Fruit fly (Drosophila melanogaster) whole organism, embryonic: ENCODE results near the gene Non3.
A peak's percentile ranks its signal among the peaks of the same experiment; 100 is the strongest.

Source experiments
- CG13287 ChIP-seq: fragments of 200-800 bp; sonication (Bioruptor generic); IDR thresholded peaks from 2 replicates; pipeline ENCODE4 v1.3.6; 2022; ENCODE audit warnings: missing biosample characterization, missing genetic modification characterization; ENCODE audit not compliant: partially characterized antibody
- CG15514 ChIP-seq: fragments of 200-800 bp; sonication (Bioruptor generic); optimal IDR thresholded peaks from 3 replicates; lab custom pipeline; 2017; ENCODE audit warnings: missing biosample characterization, missing genetic modification characterization, mild to moderate bottlenecking, moderate library complexity, missing genetic modification reagents
- CG16813 ChIP-seq: fragments of 200-800 bp; sonication (Bioruptor generic); IDR thresholded peaks from 3 replicates; pipeline ENCODE4 v1.3.6; 2022; ENCODE audit warnings: missing biosample characterization, missing genetic modification characterization; ENCODE audit not compliant: partially characterized antibody
- CG17612 ChIP-seq: fragments of 200-800 bp; sonication (Bioruptor generic); IDR thresholded peaks from 2 replicates; pipeline ENCODE4 v1.3.6; 2022; ENCODE audit warnings: missing biosample characterization, missing genetic modification characterization
- CG17802 ChIP-seq: fragments of 200-800 bp; sonication (Bioruptor generic); optimal IDR thresholded peaks from 2 replicates; lab custom pipeline; 2018; ENCODE audit warnings: missing biosample characterization, mild to moderate bottlenecking, missing genetic modification characterization, moderate library complexity
- CG1792 ChIP-seq: fragments of 200-800 bp; sonication (Bioruptor generic); optimal IDR thresholded peaks from 2 replicates; lab custom pipeline; 2016; ENCODE audit warnings: missing biosample characterization, missing genetic modification characterization
- CG18599 ChIP-seq: fragments of 200-800 bp; sonication (Bioruptor generic); optimal IDR thresholded peaks from 3 replicates; lab custom pipeline; 2017; ENCODE audit warnings: missing biosample characterization, missing genetic modification characterization, mild to moderate bottlenecking, moderate library complexity, missing genetic modification reagents
- CG2120 ChIP-seq: fragments of 200-800 bp; sonication (Bioruptor generic); optimal IDR thresholded peaks from 3 replicates; lab custom pipeline; 2016; ENCODE audit warnings: missing biosample characterization, missing genetic modification characterization
- CG2129 ChIP-seq: fragments of 200-800 bp; sonication (Bioruptor generic); IDR thresholded peaks from 2 replicates; pipeline ENCODE4 v1.3.6; 2022; ENCODE audit warnings: missing biosample characterization, missing genetic modification characterization; ENCODE audit not compliant: partially characterized antibody
- CG2199 ChIP-seq: fragments of 200-800 bp; sonication (Bioruptor generic); IDR thresholded peaks from 3 replicates; pipeline ENCODE4 v1.3.6; 2022; ENCODE audit warnings: missing biosample characterization, missing genetic modification characterization
- CG6791 ChIP-seq: fragments of 200-800 bp; sonication (Bioruptor generic); IDR thresholded peaks from 3 replicates; pipeline ENCODE4 v1.3.6; 2022; ENCODE audit warnings: missing biosample characterization, missing genetic modification characterization; ENCODE audit not compliant: partially characterized antibody
- CTCF ChIP-seq: fragments of 200-800 bp; sonication (Bioruptor generic); optimal IDR thresholded peaks from 2 replicates; lab custom pipeline; 2017; ENCODE audit warnings: missing biosample characterization, mild to moderate bottlenecking, missing genetic modification characterization, moderate library complexity
- Dref ChIP-seq: fragments of 200-800 bp; sonication (Bioruptor generic); IDR thresholded peaks from 2 replicates; pipeline ENCODE4 v1.3.6; 2022; ENCODE audit warnings: missing biosample characterization, missing genetic modification characterization
- Fer2 ChIP-seq: fragments of 200-800 bp; sonication (Bioruptor generic); optimal IDR thresholded peaks from 2 replicates; lab custom pipeline; 2018; ENCODE audit warnings: missing biosample characterization, mild to moderate bottlenecking, missing genetic modification characterization, moderate library complexity
- HLH4C ChIP-seq: fragments of 200-800 bp; sonication (Bioruptor generic); IDR thresholded peaks from 3 replicates; pipeline ENCODE4 v1.3.6; 2022; ENCODE audit warnings: missing biosample characterization, missing genetic modification characterization; ENCODE audit not compliant: partially characterized antibody
- HmgZ ChIP-seq: fragments of 200-800 bp; sonication (Bioruptor generic); optimal IDR thresholded peaks from 2 replicates; lab custom pipeline; 2018; ENCODE audit warnings: missing biosample characterization, mild to moderate bottlenecking, missing genetic modification characterization
- Hsf ChIP-seq: fragments of 200-800 bp; sonication (Bioruptor generic); optimal IDR thresholded peaks from 3 replicates; lab custom pipeline; 2016; ENCODE audit warnings: missing biosample characterization, missing genetic modification characterization
- MBD-R2 ChIP-seq: fragments of 200-800 bp; sonication (Bioruptor generic); IDR thresholded peaks from 2 replicates; pipeline ENCODE4 v1.3.6; 2022; ENCODE audit warnings: missing biosample characterization, missing genetic modification characterization
- Med ChIP-seq: fragments of 200-800 bp; sonication (Bioruptor generic); peaks from one replicate; lab custom pipeline; 2016; ENCODE audit warnings: missing biosample characterization, missing genetic modification characterization, mild to moderate bottlenecking, inconsistent platforms, moderate library complexity
- Poxn ChIP-seq: fragments of 200-800 bp; sonication (Bioruptor generic); IDR thresholded peaks from 2 replicates; pipeline ENCODE4 v1.3.6; 2022; ENCODE audit warnings: missing biosample characterization, missing genetic modification characterization
- Rfx ChIP-seq: fragments of 200-800 bp; sonication (Bioruptor generic); IDR thresholded peaks from 2 replicates; pipeline ENCODE4 v1.3.6; 2022; ENCODE audit warnings: missing biosample characterization, missing genetic modification characterization
- amos ChIP-seq: fragments of 200-800 bp; sonication (Bioruptor generic); IDR thresholded peaks from 2 replicates; pipeline ENCODE4 v1.3.6; 2022; ENCODE audit warnings: missing biosample characterization, missing genetic modification characterization; ENCODE audit not compliant: partially characterized antibody
- bsh ChIP-seq, 2 experiments: fragments of 200-800 bp; sonication (Bioruptor generic); optimal IDR thresholded peaks; 2 replicates each; lab custom pipeline; 2017 to 2018; ENCODE audit warnings: mild to moderate bottlenecking in 2 of 2, missing biosample characterization in 2 of 2, missing genetic modification characterization in 2 of 2, moderate library complexity in 1 of 2
- cg ChIP-seq: fragments of 200-800 bp; sonication (Bioruptor generic); optimal IDR thresholded peaks from 3 replicates; lab custom pipeline; 2019; ENCODE audit warnings: missing biosample characterization, mild to moderate bottlenecking, missing genetic modification characterization, moderate library complexity
- dpn ChIP-seq, 2 experiments: fragments of 200-800 bp; sonication (Bioruptor generic); optimal IDR thresholded peaks; 3 replicates each; lab custom pipeline; 2016; ENCODE audit warnings: missing biosample characterization in 2 of 2, missing genetic modification characterization in 2 of 2
- exex ChIP-seq: fragments of 200-800 bp; sonication (Bioruptor generic); optimal IDR thresholded peaks from 4 replicates; lab custom pipeline; 2018; ENCODE audit warnings: missing biosample characterization, mild to moderate bottlenecking, missing genetic modification characterization, moderate library complexity
- fd102C ChIP-seq: fragments of 200-800 bp; sonication (Bioruptor generic); optimal IDR thresholded peaks from 2 replicates; lab custom pipeline; 2018; ENCODE audit warnings: missing biosample characterization, mild to moderate bottlenecking, missing genetic modification characterization, moderate library complexity
- fd96Cb ChIP-seq: fragments of 200-800 bp; sonication (Bioruptor generic); optimal IDR thresholded peaks from 2 replicates; lab custom pipeline; 2018; ENCODE audit warnings: missing biosample characterization, mild to moderate bottlenecking, missing genetic modification characterization, moderate library complexity
- gce ChIP-seq: fragments of 200-800 bp; sonication (Bioruptor generic); IDR thresholded peaks from 3 replicates; pipeline ENCODE4 v1.3.6; 2022; ENCODE audit warnings: missing biosample characterization, missing genetic modification characterization
- gcm ChIP-seq: fragments of 200-800 bp; sonication (Bioruptor generic); optimal IDR thresholded peaks from 2 replicates; lab custom pipeline; 2019; ENCODE audit warnings: missing biosample characterization, mild to moderate bottlenecking, missing genetic modification characterization, moderate library complexity
- grau ChIP-seq: fragments of 200-800 bp; optimal IDR thresholded peaks from 3 replicates; lab custom pipeline; 2019; ENCODE audit warnings: missing biosample characterization, mild to moderate bottlenecking, missing genetic modification characterization, moderate library complexity
- gt ChIP-seq: fragments of 200-800 bp; sonication (Bioruptor generic); IDR thresholded peaks from 2 replicates; pipeline ENCODE4 v1.3.6; 2022; ENCODE audit warnings: missing biosample characterization, missing genetic modification characterization
- ham ChIP-seq: fragments of 200-800 bp; sonication (Bioruptor generic); IDR thresholded peaks from 2 replicates; pipeline ENCODE4 v1.3.6; 2022; ENCODE audit warnings: missing biosample characterization, missing genetic modification characterization
- insv ChIP-seq, 2 experiments: fragments of 200-800 bp; sonication (Bioruptor generic); optimal IDR thresholded peaks; 3 replicates each; lab custom pipeline; 2016 to 2018; ENCODE audit warnings: missing biosample characterization in 2 of 2, missing genetic modification characterization in 2 of 2
- knrl ChIP-seq: fragments of 200-800 bp; sonication (Bioruptor generic); IDR thresholded peaks from 3 replicates; pipeline ENCODE4 v1.3.6; 2022; ENCODE audit warnings: missing biosample characterization, missing genetic modification characterization; ENCODE audit not compliant: partially characterized antibody
- lilli ChIP-seq: fragments of 200-800 bp; sonication (Bioruptor generic); optimal IDR thresholded peaks from 3 replicates; lab custom pipeline; 2016; ENCODE audit warnings: missing biosample characterization, missing genetic modification characterization
- lmd ChIP-seq: fragments of 200-800 bp; sonication (Bioruptor generic); IDR thresholded peaks from 2 replicates; pipeline ENCODE4 v1.3.6; 2022; ENCODE audit warnings: missing biosample characterization, missing genetic modification characterization
- lola ChIP-seq, 3 experiments: fragments of >200 bp in 2 of 3; fragments of 200-800 bp in 1 of 3; sonication (Bioruptor generic) in 1 of 3; optimal IDR thresholded peaks; 2 replicates each; lab custom pipeline; 2017 to 2019; ENCODE audit warnings: missing biosample characterization in 3 of 3, missing genetic modification characterization in 3 of 3, mild to moderate bottlenecking in 1 of 3, moderate library complexity in 1 of 3
- nau ChIP-seq: fragments of 200-800 bp; sonication (Bioruptor generic); optimal IDR thresholded peaks from 3 replicates; lab custom pipeline; 2017; ENCODE audit warnings: missing biosample characterization, mild to moderate bottlenecking, missing genetic modification characterization, missing genetic modification reagents
- phol ChIP-seq: fragments of 200-800 bp; sonication (Bioruptor generic); optimal IDR thresholded peaks from 3 replicates; lab custom pipeline; 2018; ENCODE audit warnings: missing biosample characterization, mild to moderate bottlenecking, missing genetic modification characterization, moderate library complexity
- run ChIP-seq: fragments of 200-800 bp; sonication (Bioruptor generic); optimal IDR thresholded peaks from 3 replicates; lab custom pipeline; 2018; ENCODE audit warnings: missing biosample characterization, mild to moderate bottlenecking, missing genetic modification characterization
- sens ChIP-seq: fragments of 200-800 bp; sonication (Bioruptor generic); peaks from one replicate; lab custom pipeline; 2016; ENCODE audit warnings: missing biosample characterization, missing genetic modification characterization
- sens-2 ChIP-seq: fragments of 200-800 bp; sonication (Bioruptor generic); IDR thresholded peaks from 2 replicates; pipeline ENCODE4 v1.3.6; 2022; ENCODE audit warnings: missing biosample characterization, missing genetic modification characterization
- ssp ChIP-seq: fragments of 200-800 bp; sonication (Bioruptor generic); IDR thresholded peaks from 2 replicates; pipeline ENCODE4 v1.3.6; 2022; ENCODE audit warnings: missing biosample characterization, missing genetic modification characterization
- trem ChIP-seq: fragments of 200-800 bp; optimal IDR thresholded peaks from 3 replicates; lab custom pipeline; 2019; ENCODE audit warnings: missing biosample characterization, mild to moderate bottlenecking, missing genetic modification characterization, moderate library complexity
- vnd ChIP-seq: fragments of 200-800 bp; sonication (Bioruptor generic); IDR thresholded peaks from 3 replicates; pipeline ENCODE4 v1.3.6; 2022; ENCODE audit warnings: missing biosample characterization, missing genetic modification characterization; ENCODE audit not compliant: partially characterized antibody

Non3 gene

DNA sequence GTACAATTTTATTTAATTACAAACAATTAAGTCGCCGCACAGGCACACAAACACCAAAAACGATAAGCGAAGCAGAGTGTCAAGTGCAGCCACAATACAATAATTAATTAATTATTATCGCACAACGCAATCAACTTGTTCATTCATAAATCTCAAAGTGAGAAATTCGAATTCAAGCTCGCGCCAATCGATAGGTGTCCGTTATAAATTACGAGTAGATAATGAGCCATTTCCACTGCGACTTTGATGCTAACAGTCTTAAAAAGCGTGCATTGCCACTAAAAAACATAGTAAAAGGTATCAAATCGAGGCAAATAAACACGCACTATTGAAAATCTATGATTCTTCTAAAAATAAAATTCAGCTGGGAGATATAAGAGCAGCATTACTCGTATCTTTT is 6.7 kb downstream of the Non3 start (continued):
- TF ChIP-seq Dref (GFP tag; lab: Robert Waterston, UW), result peak; percentile 46; the same call in 1 of the 2 replicates
- TF ChIP-seq HmgZ (tag; lab: Kevin White, UChicago), result no peak
- TF ChIP-seq gce (GFP tag; lab: Robert Waterston, UW), result no peak
- TF ChIP-seq knrl (GFP tag; lab: Robert Waterston, UW), result no peak
- peak; percentile 43; the same call in 1 of the 2 replicates for TF ChIP-seq CG13287 (GFP tag; lab: Robert Waterston, UW)
- peak; percentile 9 for TF ChIP-seq exex (tag; lab: Kevin White, UChicago)
- TF ChIP-seq ssp (GFP tag; lab: Robert Waterston, UW), result peak; percentile 84
- TF ChIP-seq CG17802 (tag; lab: Kevin White, UChicago), result peak; percentile 86
- TF ChIP-seq HLH4C (GFP tag; lab: Robert Waterston, UW), result 0 out of 3 replicates have a peak, but pooled peaks have one; percentile 25
- TF ChIP-seq trem (tag; lab: Kevin White, UChicago), result peak; percentile 13
- no peak for TF ChIP-seq CG2129 (GFP tag; lab: Robert Waterston, UW)
- peak; percentile 47 for TF ChIP-seq CG15514 (GFP tag; lab: Kevin White, UChicago)
- TF ChIP-seq Med, result peak; percentile 50
- TF ChIP-seq sens, result peak; percentile 45
- 0 out of 3 replicates have a peak, but pooled peaks have one; percentile 27 for TF ChIP-seq CG6791 (GFP tag; lab: Robert Waterston, UW)
- TF ChIP-seq gt (GFP tag; lab: Robert Waterston, UW), result no peak

DNA sequence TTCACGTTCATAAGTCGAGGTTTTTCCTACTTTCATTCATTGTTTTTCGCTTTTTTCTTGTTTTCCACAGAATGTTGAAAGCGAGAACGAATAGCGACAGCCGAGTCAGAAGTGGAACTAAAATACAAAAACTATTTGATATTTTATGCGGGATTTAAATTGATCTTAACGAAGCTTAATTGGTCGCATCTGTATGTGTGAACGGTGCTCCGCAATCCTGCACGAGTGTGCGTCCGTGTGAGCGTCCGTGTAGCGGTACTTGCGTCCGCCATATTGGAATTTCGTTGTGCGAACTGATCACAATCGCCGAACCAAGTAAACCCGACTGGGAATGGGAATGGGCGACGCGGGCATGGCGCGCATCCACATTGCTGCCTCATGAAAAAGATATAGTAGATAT is 8.7 kb downstream of the Non3 start:
- TF ChIP-seq cg (GFP tag; lab: Kevin White, UChicago), result peak; percentile 22
- TF ChIP-seq CG18599, result no peak
- no peak for TF ChIP-seq fd96Cb (tag; lab: Kevin White, UChicago)
- TF ChIP-seq dpn (GFP tag; optimal IDR thresholded peaks at IDR 0.05; lab: Kevin White, UChicago), result no peak
- TF ChIP-seq gcm, result peak; percentile 48
- TF ChIP-seq bsh (GFP tag; optimal IDR thresholded peaks at IDR 0.05; lab: Kevin White, UChicago), result no peak
- no peak for TF ChIP-seq CG2120
- TF ChIP-seq nau (GFP tag; lab: Kevin White, UChicago), result no peak
- TF ChIP-seq CG17802 (tag; lab: Kevin White, UChicago), result peak; percentile 92
- TF ChIP-seq phol (tag; lab: Kevin White, UChicago), result peak; percentile 70
- TF ChIP-seq sens, result peak; percentile 16
- TF ChIP-seq fd102C (GFP tag; lab: Kevin White, UChicago), result no peak
- TF ChIP-seq CG16813 (GFP tag; lab: Robert Waterston, UW), result no peak
- TF ChIP-seq MBD-R2 (GFP tag; lab: Robert Waterston, UW), result no peak
- TF ChIP-seq sens-2 (GFP tag; lab: Robert Waterston, UW), result no peak

- TF ChIP-seq amos (GFP tag; lab: Robert Waterston, UW) (no peak), CG2199 (GFP tag; lab: Robert Waterston, UW) (no peak), lilli (GFP tag; lab: Kevin White, UChicago) (no peak), Hsf (GFP tag; lab: Kevin White, UChicago) (no peak), Fer2 (no peak), lola (GFP tag; optimal IDR thresholded peaks at IDR 0.05; lab: Kevin White, UChicago) (no peak), lmd (no peak), grau (no peak), vnd (GFP tag; lab: Robert Waterston, UW) (no peak), CG1792 (GFP tag; lab: Kevin White, UChicago) (no peak), CTCF (GFP tag; lab: Kevin White, UChicago) (no peak), ham (GFP tag; lab: Robert Waterston, UW) (no peak), Poxn (GFP tag; lab: Robert Waterston, UW) (no peak), knrl (GFP tag; lab: Robert Waterston, UW) (no peak), CG17612 (GFP tag; lab: Robert Waterston, UW) (no peak), run (tag; lab: Kevin White, UChicago) (no peak), insv (GFP tag; optimal IDR thresholded peaks at IDR 0.05; lab: Kevin White, UChicago) (peak in 1 of 2 experiments; percentile 84), Rfx (no peak)
These were observed 11.3 kb downstream of the Non3 start for dm6 chr3R:18234699-18235257.
